Fruit fly (Drosophila melanogaster): ENCODE results near the gene CG18265.

Gene CG18265

DNA sequence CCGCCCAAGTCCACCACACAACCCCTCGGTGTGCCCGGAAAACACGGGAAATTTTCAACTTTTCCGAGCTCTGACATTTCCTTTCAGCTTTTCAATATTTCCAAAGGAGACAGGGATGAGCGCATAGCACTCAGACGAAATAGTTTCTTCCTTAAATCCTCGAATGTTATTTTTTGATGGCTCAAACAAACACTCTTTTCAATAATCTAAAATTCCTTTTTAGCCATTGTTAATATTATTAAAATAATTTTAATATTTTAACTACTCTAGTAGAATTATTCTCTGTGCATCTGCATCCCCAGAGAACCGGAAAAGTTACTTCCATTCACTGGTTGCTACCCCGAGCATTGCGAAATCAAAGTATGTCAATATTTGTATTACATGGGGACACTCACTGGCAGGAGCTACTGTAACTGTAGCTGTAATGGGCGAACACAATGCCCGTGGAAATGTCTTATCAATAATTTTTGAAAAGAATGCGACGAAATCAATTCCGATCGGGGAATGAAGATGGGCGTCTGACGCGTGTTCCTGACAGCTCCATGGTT lies 18.6 kb downstream of the CG18265 start:
- no peak for TF ChIP-seq noc (tag; optimal IDR thresholded peaks at IDR 0.05)

- no peak for TF ChIP-seq noc (tag; optimal IDR thresholded peaks at IDR 0.05)
These were observed 19.8 kb downstream of the CG18265 start for dm6 chr3L:17458856-17459518.

- TF ChIP-seq noc (tag; optimal IDR thresholded peaks at IDR 0.05), result no peak
These were observed 22.3 kb downstream of the CG18265 start for dm6 chr3L:17461369-17462012.

DNA sequence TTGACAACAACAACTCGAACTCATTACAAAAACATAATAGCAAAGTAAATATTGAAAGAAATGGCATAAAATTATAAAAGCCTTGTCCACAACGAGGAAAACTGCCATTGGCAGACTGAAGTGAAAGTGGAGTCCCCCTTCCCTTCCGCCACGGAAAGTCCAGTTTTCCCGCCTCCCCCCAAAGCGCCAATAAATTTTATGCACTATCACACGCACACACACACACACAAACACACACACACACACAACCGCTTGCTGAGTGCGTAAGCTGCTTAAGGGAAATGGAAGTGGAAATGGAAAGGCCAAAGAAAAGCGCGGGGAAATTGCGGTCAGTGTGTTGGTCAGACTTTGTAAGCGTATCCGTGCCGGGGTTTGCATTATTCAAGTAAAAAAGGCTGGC lies 23.3 kb downstream of the CG18265 start:
- TF ChIP-seq noc (tag; optimal IDR thresholded peaks at IDR 0.05), result no peak

DNA sequence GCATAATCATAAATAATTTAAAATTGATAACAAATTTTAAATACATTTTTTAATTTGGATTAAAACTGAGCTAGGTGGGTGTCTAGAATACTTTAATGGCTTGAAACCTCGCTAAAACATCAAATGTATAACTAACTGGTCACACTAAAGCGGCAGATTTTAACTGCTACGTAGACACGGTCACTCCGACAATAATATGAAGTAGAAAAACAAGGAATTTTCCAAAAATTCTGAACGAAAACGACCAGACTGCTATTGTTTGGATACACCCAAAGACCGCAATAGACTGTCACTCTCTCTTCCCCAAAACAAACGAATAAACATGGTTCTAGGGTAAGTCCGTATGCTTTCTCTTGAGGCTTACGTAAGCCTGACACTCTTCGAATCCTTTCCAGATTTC lies 26.6 kb downstream of the CG18265 start, which contains the start of gene QIL1:
Gene QIL1 (plus strand): TSS at position 142 of the 400 bp plus-strand sequence.
- TF ChIP-seq noc (tag; optimal IDR thresholded peaks at IDR 0.05), result peak; percentile 23

dm6 chr3L:17470110-17470509 lies 30.9 kb downstream of the CG18265 start, which contains the start of gene SecCl:
Gene SecCl, plus strand, starts transcription at chr3L:17470127.
- TF ChIP-seq noc (tag; optimal IDR thresholded peaks at IDR 0.05), result no peak

DNA sequence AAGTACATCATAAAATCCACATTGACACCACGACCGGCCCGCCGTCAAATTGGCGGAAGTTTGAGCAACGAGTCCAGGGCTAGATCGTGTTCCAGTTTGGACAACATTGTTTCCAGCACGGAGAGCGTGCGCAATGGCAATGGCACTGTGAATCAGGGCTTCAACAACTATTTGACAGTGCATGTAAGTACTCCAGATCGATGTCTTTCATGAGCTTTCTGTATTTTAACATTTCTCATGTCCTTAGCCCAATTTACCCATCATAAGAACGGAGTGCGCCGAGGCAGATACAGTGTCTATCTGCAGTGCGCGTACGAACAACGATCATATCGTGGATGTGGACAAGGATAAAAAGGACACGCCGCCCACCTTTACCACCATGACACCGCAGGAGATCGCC lies 34.7 kb downstream of the CG18265 start:
- TF ChIP-seq noc (tag; optimal IDR thresholded peaks at IDR 0.05), result no peak

- no peak for TF ChIP-seq noc (tag; optimal IDR thresholded peaks at IDR 0.05)
These were observed 35.7 kb downstream of the CG18265 start, which contains the start of the genes UQCR-Q and CG46525 for dm6 chr3L:17474711-17475451. Gene UQCR-Q, plus strand, starts transcription at chr3L:17474761. Gene CG46525, plus strand, starts transcription at chr3L:17475220.

dm6 chr3L:17475979-17476393 lies 36.8 kb downstream of the CG18265 start, which contains the start of gene CG34250:
Gene CG34250, plus strand, starts transcription at chr3L:17476222.
- TF ChIP-seq noc (tag; optimal IDR thresholded peaks at IDR 0.05), result peak; percentile 59

dm6 chr3L:17476496-17476895 lies 37.3 kb downstream of the CG18265 start:
- no peak for TF ChIP-seq noc (tag; optimal IDR thresholded peaks at IDR 0.05)

DNA sequence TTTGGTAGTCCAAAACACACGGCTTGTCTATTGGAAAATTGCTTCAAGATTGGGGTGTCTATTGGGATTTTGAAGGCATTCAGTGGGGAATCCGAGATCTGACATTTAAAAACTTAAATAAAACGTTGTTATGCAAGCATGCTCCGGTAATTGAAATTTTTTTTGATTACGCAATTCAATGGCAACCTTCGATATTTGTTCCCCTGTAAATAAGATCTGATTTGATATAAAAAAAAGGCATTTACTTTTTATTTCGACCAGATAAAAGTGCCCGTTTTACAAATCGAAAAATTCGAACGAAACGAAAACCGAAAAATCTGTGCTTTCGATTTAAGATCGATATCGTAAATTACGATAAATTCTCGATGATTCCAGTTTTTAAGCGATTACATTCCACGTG lies 39.6 kb downstream of the CG18265 start, which contains the start of the genes CG13733 and qjt:
Gene CG13733 (minus strand): TSS at position 101 of the 400 bp plus-strand sequence.
Gene qjt (plus strand): TSS at position 271 of the 400 bp plus-strand sequence.
- TF ChIP-seq noc (tag; optimal IDR thresholded peaks at IDR 0.05), result no peak

DNA sequence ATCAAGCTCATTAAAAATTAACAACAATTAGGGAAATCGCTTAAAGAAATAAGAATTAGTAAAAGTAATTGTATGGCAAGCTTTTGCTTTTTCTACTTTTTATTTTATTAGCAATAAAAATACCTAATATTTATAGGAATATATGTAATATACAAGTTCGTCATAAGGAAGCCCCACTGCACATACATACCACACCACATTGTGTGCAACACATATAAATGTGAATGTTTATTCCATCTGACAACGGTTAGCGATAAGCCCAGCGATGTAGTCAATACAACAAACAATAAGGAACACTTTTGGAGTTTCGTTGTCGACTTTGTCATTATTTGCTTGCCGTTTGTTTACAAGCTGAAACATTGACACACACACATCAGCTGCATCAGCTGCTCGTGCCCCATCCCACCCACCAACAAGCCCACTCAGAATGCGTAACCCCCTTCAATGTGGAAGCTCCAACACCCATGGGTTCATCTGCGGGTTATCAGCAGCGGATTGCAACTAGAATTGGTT lies 46.1 kb downstream of the CG18265 start:
- TF ChIP-seq noc (tag; optimal IDR thresholded peaks at IDR 0.05), result no peak

- TF ChIP-seq noc (tag; optimal IDR thresholded peaks at IDR 0.05), result no peak
These were observed 46.9 kb downstream of the CG18265 start, which contains the start of gene CG6333 for dm6 chr3L:17486130-17486529. Gene CG6333, minus strand, starts transcription at chr3L:17486230.

- peak; percentile 39 for TF ChIP-seq noc (tag; optimal IDR thresholded peaks at IDR 0.05)
These were observed 47.9 kb downstream of the CG18265 start, which contains the start of gene Oatp74D for dm6 chr3L:17486794-17487726. Gene Oatp74D, plus strand, starts transcription at chr3L:17487118.

All from whole organism, larva.